Worm (Caenorhabditis elegans) whole organism, mixed stage, embryonic: ENCODE measurements around the gene rpb-6.

Experiments used
- ceh-83 ChIP-seq: fragments of 200-800 bp; sonication (Bioruptor generic); optimal IDR thresholded peaks from 2 replicates; lab custom pipeline; 2018; ENCODE audit warnings: mild to moderate bottlenecking, missing genetic modification characterization, missing compliant biosample characterization
- ces-1 ChIP-seq: fragments of 150-350 bp; optimal IDR thresholded peaks from 2 replicates; lab custom pipeline; 2014; ENCODE audit warnings: missing biosample characterization, missing genetic modification reagents, missing genetic modification characterization
- elt-3 ChIP-seq: fragments of 150-350 bp; optimal IDR thresholded peaks from 2 replicates; lab custom pipeline; 2014; ENCODE audit warnings: missing biosample characterization, missing genetic modification characterization
- hlh-1 ChIP-seq: fragments of 150-350 bp; optimal IDR thresholded peaks from 2 replicates; lab custom pipeline; 2014; ENCODE audit warnings: missing biosample characterization, missing genetic modification reagents, missing genetic modification characterization
- lsy-2 ChIP-seq: fragments of 150-350 bp; optimal IDR thresholded peaks from 2 replicates; lab custom pipeline; 2014; ENCODE audit warnings: missing biosample characterization, missing genetic modification characterization
- nhr-12 ChIP-seq: fragments of 150-350 bp; optimal IDR thresholded peaks from 2 replicates; lab custom pipeline; 2014; ENCODE audit warnings: missing biosample characterization, missing genetic modification characterization
- nhr-237 ChIP-seq: fragments of 150-350 bp; optimal IDR thresholded peaks from 2 replicates; lab custom pipeline; 2014; ENCODE audit warnings: missing biosample characterization, missing genetic modification characterization
- nhr-28 ChIP-seq: fragments of 150-350 bp; optimal IDR thresholded peaks from 2 replicates; lab custom pipeline; 2014; ENCODE audit warnings: missing biosample characterization, missing genetic modification characterization
- nhr-76 ChIP-seq: sonication (generic microtip); optimal IDR thresholded peaks from 2 replicates; lab custom pipeline; 2017; ENCODE audit warnings: missing biosample characterization, missing genetic modification characterization
- pha-4 ChIP-seq: fragments of 150-350 bp; optimal IDR thresholded peaks from 2 replicates; lab custom pipeline; 2018; ENCODE audit warnings: missing biosample characterization, missing genetic modification reagents, missing genetic modification characterization
- unc-39 ChIP-seq: fragments of 150-350 bp; optimal IDR thresholded peaks from 2 replicates; lab custom pipeline; 2014; ENCODE audit warnings: missing biosample characterization, missing genetic modification characterization
- unc-62 ChIP-seq: fragments of 150-350 bp; optimal IDR thresholded peaks from 2 replicates; lab custom pipeline; 2014; ENCODE audit warnings: missing biosample characterization, missing genetic modification reagents, missing genetic modification characterization

- TF ChIP-seq ceh-83 (GFP tag; lab: Kevin White, UChicago) (no peak), nhr-28 (no peak), nhr-12 (tag; lab: Kevin White, UChicago) (no peak), nhr-237 (no peak), nhr-76 (no peak), pha-4 (no peak), lsy-2 (tag; lab: Kevin White, UChicago) (no peak), unc-62 (GFP tag; lab: Kevin White, UChicago) (no peak), elt-3 (tag; lab: Kevin White, UChicago) (no peak), hlh-1 (tag; lab: Kevin White, UChicago) (no peak), ces-1 (GFP tag; lab: Kevin White, UChicago) (no peak), unc-39 (tag; lab: Kevin White, UChicago) (no peak)
Measured at ce11 chrII:10571967-10572366, 7.2 kb upstream of the rpb-6 start, which contains the start of gene C06A1.3.
